Worm (Caenorhabditis elegans): Measurements from ENCODE around the gene cyp-33C4.

Gene cyp-33C4

DNA sequence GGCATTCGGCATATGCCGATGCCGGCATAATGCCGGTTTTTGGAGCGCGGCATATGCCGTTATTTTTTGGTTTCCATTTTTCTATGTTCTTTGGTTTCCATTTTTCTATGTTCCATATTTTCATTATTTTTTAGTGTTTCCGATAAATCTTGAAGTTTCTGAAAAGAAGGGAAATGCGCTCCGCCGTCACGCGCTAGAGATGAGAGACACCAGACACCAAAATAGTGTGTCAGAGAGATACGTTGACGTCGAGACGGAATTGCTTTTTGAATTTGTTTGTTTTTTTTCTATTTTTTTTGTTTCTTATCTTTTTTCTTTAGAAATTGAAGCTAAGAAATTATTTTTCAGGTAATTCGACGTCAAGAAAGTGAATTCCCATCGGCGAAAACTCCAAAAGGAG lies 19.3 kb downstream of the cyp-33C4 start, which contains the start of gene F41B5.1:
Gene F41B5.1, plus strand, starts transcription at position 343 of the 400 bp plus-strand sequence.
- TF ChIP-seq hmg-1.2 (GFP tag; IDR thresholded peaks at IDR 0.05), result peak; percentile 85
- 0 out of 2 replicates have a peak, but pooled peaks have one; percentile 10 for TF ChIP-seq mcd-1 (GFP tag; IDR thresholded peaks at IDR 0.05)

DNA sequence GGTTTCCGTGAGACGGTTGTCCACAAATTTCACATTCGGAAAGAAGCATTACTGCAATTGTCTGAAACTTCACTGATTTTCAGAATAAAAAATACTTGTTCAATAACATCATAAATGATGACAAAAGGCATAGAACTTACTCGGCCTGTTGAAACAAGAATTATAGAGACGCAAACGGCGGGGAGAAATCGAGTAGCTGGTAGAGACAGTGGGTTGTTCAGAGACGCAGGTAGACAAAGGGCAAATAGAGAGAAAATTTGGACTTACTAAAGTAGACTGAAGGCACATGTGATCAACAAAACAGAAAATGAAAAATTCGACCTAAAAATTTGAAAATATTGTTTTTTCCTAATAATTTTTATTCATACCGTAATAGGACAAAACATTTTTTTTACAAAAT lies 23.8 kb downstream of the cyp-33C4 start, which contains the start of gene nhr-182:
Gene nhr-182, minus strand, starts transcription at position 178 of the 400 bp plus-strand sequence.
- no peak for TF ChIP-seq sptf-2 (GFP tag; optimal IDR thresholded peaks at IDR 0.05)
- TF ChIP-seq attf-5 (GFP tag; optimal IDR thresholded peaks at IDR 0.05), result peak; percentile 2
- TF ChIP-seq dox-1 (GFP tag; IDR thresholded peaks at IDR 0.05), result no peak
- peak; percentile 76; the same call in 1 of the 2 replicates for TF ChIP-seq hmg-1.2 (GFP tag; IDR thresholded peaks at IDR 0.05)
- TF ChIP-seq cebp-1 (GFP tag; IDR thresholded peaks at IDR 0.05), result no peak
- TF ChIP-seq cebp-1 (tag; optimal IDR thresholded peaks at IDR 0.05), result peak; percentile 3
- peak; percentile 14 for TF ChIP-seq nhr-80 (tag; optimal IDR thresholded peaks at IDR 0.05)

DNA sequence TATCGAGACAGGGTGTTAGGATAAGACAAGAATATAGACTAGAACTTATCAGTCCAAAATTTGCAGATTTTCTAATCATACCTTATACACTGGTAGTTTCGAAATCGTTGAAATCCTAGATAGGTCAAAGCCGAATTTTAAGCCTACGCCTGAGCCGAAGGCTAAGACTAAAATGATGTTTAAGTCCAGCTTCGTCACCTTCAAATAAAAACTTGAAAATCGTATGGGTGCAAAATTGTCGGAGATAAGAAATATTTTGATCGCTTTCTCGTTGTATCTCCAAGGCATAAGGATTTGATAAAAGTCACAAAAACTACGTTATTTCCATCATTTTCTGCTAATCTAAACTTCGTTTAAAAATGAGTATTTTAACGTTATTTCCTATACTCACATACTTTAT lies 24.7 kb downstream of the cyp-33C4 start, which contains the start of gene F41B5.12:
Gene F41B5.12, plus strand, starts transcription at position 301 of the 400 bp plus-strand sequence.
- no peak for TF ChIP-seq D2030.7 (GFP tag; IDR thresholded peaks at IDR 0.05)
- TF ChIP-seq hmg-20 (GFP tag; IDR thresholded peaks at IDR 0.05), result no peak
- TF ChIP-seq attf-3 (GFP tag; conservative IDR thresholded peaks at IDR 0.05), result no peak
- no peak for TF ChIP-seq xnd-1 (tag; optimal IDR thresholded peaks at IDR 0.05)
- TF ChIP-seq cebp-1 (GFP tag; IDR thresholded peaks at IDR 0.05), result no peak
- TF ChIP-seq cebp-1 (tag; optimal IDR thresholded peaks at IDR 0.05), result no peak
- no peak for TF ChIP-seq efl-1 (GFP tag; optimal IDR thresholded peaks at IDR 0.05)
- TF ChIP-seq sdz-38 (tag; optimal IDR thresholded peaks at IDR 0.05), result no peak

DNA sequence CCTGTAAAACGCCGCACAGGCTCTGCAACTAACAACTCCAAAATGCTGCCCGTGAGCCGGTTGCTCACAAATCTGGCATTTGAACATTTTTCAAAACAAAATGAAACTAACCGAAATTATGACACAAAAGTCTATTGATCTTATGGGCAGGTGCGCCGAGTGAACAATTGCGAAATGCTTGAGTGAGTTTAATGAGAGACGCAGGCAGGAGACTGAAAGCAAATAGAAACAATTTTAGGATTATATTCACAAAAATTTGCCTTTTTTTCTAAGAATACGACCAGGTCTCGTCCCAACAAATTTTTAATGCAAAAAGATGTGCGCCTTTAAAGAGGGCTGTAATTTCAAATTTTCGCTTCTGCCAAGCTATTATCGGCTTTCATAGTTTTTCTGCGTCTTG lies 28.5 kb downstream of the cyp-33C4 start, which contains the start of gene nhr-183:
Gene nhr-183, minus strand, starts transcription at position 180 of the 400 bp plus-strand sequence.
- TF ChIP-seq madf-8 (GFP tag; conservative IDR thresholded peaks at IDR 0.05), result no peak
- TF ChIP-seq tlf-1 (GFP tag; optimal IDR thresholded peaks at IDR 0.05), result no peak
- TF ChIP-seq mel-28 (tag; optimal IDR thresholded peaks at IDR 0.05; ENCODE audit: borderline replicate concordance), result no peak
- no peak for TF ChIP-seq nhr-179 (tag; optimal IDR thresholded peaks at IDR 0.05)
- TF ChIP-seq hmg-1.2 (GFP tag; IDR thresholded peaks at IDR 0.05), result no peak
- no peak for TF ChIP-seq hlh-26 (GFP tag; conservative IDR thresholded peaks at IDR 0.05)
- TF ChIP-seq cebp-1 (GFP tag; IDR thresholded peaks at IDR 0.05), result peak; percentile 69; the same call in 1 of the 2 replicates
- peak; percentile 90 for TF ChIP-seq cebp-1 (tag; optimal IDR thresholded peaks at IDR 0.05)

DNA sequence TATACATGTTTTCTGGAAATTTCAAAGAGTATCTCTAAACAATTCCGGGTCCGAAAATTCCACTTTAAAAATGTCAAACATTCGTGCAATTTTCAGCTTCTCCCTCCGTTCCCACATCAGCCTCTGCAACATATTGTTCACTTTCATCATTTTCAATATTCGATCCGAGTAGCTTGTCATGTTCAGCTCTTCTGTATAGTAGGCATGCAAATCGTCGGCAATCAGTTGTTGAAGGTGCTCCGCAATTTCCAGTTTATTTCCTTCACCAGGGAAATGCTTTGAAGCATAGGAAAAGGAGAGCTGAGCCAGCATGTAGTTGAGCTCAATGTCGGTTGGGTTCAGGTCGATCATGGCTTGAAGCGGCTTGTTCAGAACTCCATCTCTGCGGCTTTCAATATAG lies 29.0 kb downstream of the cyp-33C4 start:
- TF ChIP-seq ama-1 (optimal IDR thresholded peaks at IDR 0.05), result no peak
- no peak for TF ChIP-seq ama-1 (GFP tag; optimal IDR thresholded peaks at IDR 0.05)
- TF ChIP-seq D2030.7 (GFP tag; IDR thresholded peaks at IDR 0.05), result no peak
- no peak for TF ChIP-seq snpc-1.1 (tag; optimal IDR thresholded peaks at IDR 0.05; ENCODE audit: insufficient read depth)
- TF ChIP-seq egrh-3 (GFP tag; IDR thresholded peaks at IDR 0.05), result no peak
- no peak for TF ChIP-seq lsy-27 (tag; optimal IDR thresholded peaks at IDR 0.05; ENCODE audit: borderline replicate concordance, insufficient read depth)
- TF ChIP-seq F22D6.2 (tag; optimal IDR thresholded peaks at IDR 0.05), result no peak
- no peak for TF ChIP-seq Y53G8AR.9 (GFP tag; conservative IDR thresholded peaks at IDR 0.05)
- no peak for TF ChIP-seq let-526 (GFP tag; IDR thresholded peaks at IDR 0.05)
- no peak for TF ChIP-seq tbx-9 (tag; optimal IDR thresholded peaks at IDR 0.05; ENCODE audit: borderline replicate concordance)
- no peak for TF ChIP-seq Y53F4B.3 (GFP tag; IDR thresholded peaks at IDR 0.05)
- no peak for TF ChIP-seq sea-2 (GFP tag; IDR thresholded peaks at IDR 0.05)
- no peak for TF ChIP-seq hmg-20 (GFP tag; IDR thresholded peaks at IDR 0.05)
- TF ChIP-seq nhr-179 (tag; optimal IDR thresholded peaks at IDR 0.05), result no peak
- TF ChIP-seq nfyb-1 (GFP tag; IDR thresholded peaks at IDR 0.05), result no peak
- no peak for TF ChIP-seq lir-1 (GFP tag; conservative IDR thresholded peaks at IDR 0.05)
- no peak for TF ChIP-seq xnd-1 (tag; optimal IDR thresholded peaks at IDR 0.05)
